Fruit fly (Drosophila melanogaster) whole organism, embryonic: ENCODE measurements around the gene Acp98AB.

ENCODE experiments used
- B-H2 ChIP-seq: fragments of 200-800 bp; sonication (Bioruptor generic); optimal IDR thresholded peaks from 2 replicates; lab custom pipeline; 2018; ENCODE audit warnings: missing biosample characterization, mild to moderate bottlenecking, missing genetic modification characterization
- Blimp-1 ChIP-seq: fragments of 200-800 bp; sonication (Bioruptor generic); optimal IDR thresholded peaks from 3 replicates; lab custom pipeline; 2018; ENCODE audit warnings: missing biosample characterization, missing genetic modification characterization, mild to moderate bottlenecking, moderate library complexity, missing genetic modification reagents
- CG15479 ChIP-seq: fragments of 200-800 bp; sonication (Bioruptor generic); optimal IDR thresholded peaks from 3 replicates; lab custom pipeline; 2019; ENCODE audit warnings: missing biosample characterization, mild to moderate bottlenecking, missing genetic modification characterization, moderate library complexity
- CTCF ChIP-seq: fragments of 200-800 bp; sonication (Bioruptor generic); optimal IDR thresholded peaks from 2 replicates; lab custom pipeline; 2017; ENCODE audit warnings: missing biosample characterization, mild to moderate bottlenecking, missing genetic modification characterization, moderate library complexity
- D19A ChIP-seq: fragments of 200-800 bp; optimal IDR thresholded peaks from 3 replicates; lab custom pipeline; 2019; ENCODE audit warnings: missing biosample characterization, mild to moderate bottlenecking, missing genetic modification characterization, moderate library complexity
- Sin3A ChIP-seq: fragments of >200 bp; optimal IDR thresholded peaks from 2 replicates; lab custom pipeline; 2018
- jing ChIP-seq: fragments of 200-800 bp; sonication (Bioruptor generic); optimal IDR thresholded peaks from 2 replicates; lab custom pipeline; 2018; ENCODE audit warnings: missing biosample characterization, mild to moderate bottlenecking, missing genetic modification characterization
- vfl ChIP-seq: fragments of 200-800 bp; sonication (Bioruptor generic); optimal IDR thresholded peaks from 2 replicates; lab custom pipeline; 2016; ENCODE audit warnings: missing biosample characterization, missing genetic modification characterization

dm6 chr3R:27737038-27737437 lies 42.4 kb downstream of the Acp98AB start:
- TF ChIP-seq Blimp-1 (no peak), CG15479 (GFP tag; lab: Kevin White, UChicago) (no peak), B-H2 (GFP tag; lab: Kevin White, UChicago) (no peak), CTCF (GFP tag; lab: Kevin White, UChicago) (no peak), Sin3A (lab: Kevin White, UChicago) (no peak), D19A (tag; lab: Kevin White, UChicago) (no peak), jing (GFP tag; lab: Kevin White, UChicago) (no peak), vfl (no peak)
